Worm (Caenorhabditis elegans) whole organism, mixed stage, embryonic: ENCODE measurements around the gene C10G8.3.

ENCODE experiments used
- ces-1 ChIP-seq: fragments of 150-350 bp; optimal IDR thresholded peaks from 2 replicates; lab custom pipeline; 2014; ENCODE audit warnings: missing biosample characterization, missing genetic modification reagents, missing genetic modification characterization
- lin-13 ChIP-seq: fragments of 150-350 bp; optimal IDR thresholded peaks from 2 replicates; lab custom pipeline; 2014; ENCODE audit warnings: missing biosample characterization, missing genetic modification characterization

- TF ChIP-seq ces-1 (GFP tag; lab: Kevin White, UChicago): no peak
- TF ChIP-seq lin-13 (tag; lab: Kevin White, UChicago): no peak
Measured at ce11 chrV:5362220-5362619, 49.7 kb downstream of the C10G8.3 start.
